Worm (Caenorhabditis elegans): ENCODE measurements around the gene F42E8.1.

- TF ChIP-seq ama-1 (optimal IDR thresholded peaks at IDR 0.05), result no peak
- no peak for TF ChIP-seq syd-9 (tag; optimal IDR thresholded peaks at IDR 0.05)
- TF ChIP-seq nhr-11 (tag; optimal IDR thresholded peaks at IDR 0.05), result no peak
- TF ChIP-seq tbx-7 (tag; optimal IDR thresholded peaks at IDR 0.05), result no peak
- TF ChIP-seq unc-86 (tag; optimal IDR thresholded peaks at IDR 0.05), result no peak
- TF ChIP-seq lin-11 (tag; optimal IDR thresholded peaks at IDR 0.05), result no peak
- TF ChIP-seq elt-2 (tag; optimal IDR thresholded peaks at IDR 0.05), result no peak
- no peak for TF ChIP-seq rnt-1 (tag; optimal IDR thresholded peaks at IDR 0.05)
- no peak for TF ChIP-seq unc-3 (GFP tag; conservative IDR thresholded peaks at IDR 0.05)
- TF ChIP-seq unc-3 (tag; optimal IDR thresholded peaks at IDR 0.05), result no peak
- no peak for TF ChIP-seq nfya-1 (tag; optimal IDR thresholded peaks at IDR 0.05)
- TF ChIP-seq unc-42 (tag; optimal IDR thresholded peaks at IDR 0.05), result no peak
Observed at ce11 chrV:13081197-13081747, 19.3 kb downstream of the F42E8.1 start.

Data from whole organism, late embryonic.